Fruit fly (Drosophila melanogaster) S2 (cell line): Measurements from ENCODE around the gene Ing5.

ENCODE experiments used
- CG8478 ChIP-seq: fragments of >200 bp; optimal IDR thresholded peaks from 2 replicates; lab custom pipeline; 2018
- CTCF ChIP-seq, 2 experiments: fragments of >200 bp; optimal IDR thresholded peaks; 2 replicates each; lab custom pipeline; 2018

- TF ChIP-seq CTCF (optimal IDR thresholded peaks at IDR 0.05; lab: Kevin White, UChicago) (no peak), CG8478 (lab: Kevin White, UChicago) (no peak)
Observed at dm6 chr2L:13399565-13399964, 12.5 kb upstream of the Ing5 start.
